Fruit fly (Drosophila melanogaster) Kc167 (cell line): ENCODE data around the gene CG16965.
"Not testable (repeated sequence)": the region's sequence is repeated elsewhere in the genome, so short reads cannot be mapped to it uniquely, and the experiment has no call there.

Source experiments
- Myc ChIP-seq: fragments of >200 bp; optimal IDR thresholded peaks from 2 replicates; lab custom pipeline; 2017; ENCODE audit warnings: missing external identifiers
- Sin3A ChIP-seq: fragments of >200 bp; optimal IDR thresholded peaks from 2 replicates; lab custom pipeline; 2018; ENCODE audit warnings: missing external identifiers
- h ChIP-seq: fragments of >200 bp; optimal IDR thresholded peaks from 3 replicates; lab custom pipeline; 2018; ENCODE audit warnings: missing external identifiers
- insv ChIP-seq: fragments of >200 bp; optimal IDR thresholded peaks from 3 replicates; lab custom pipeline; 2018; ENCODE audit warnings: missing external identifiers
- psq ChIP-seq: fragments of >200 bp; optimal IDR thresholded peaks from 2 replicates; lab custom pipeline; 2017; ENCODE audit warnings: missing external identifiers
- ttk ChIP-seq: sonication (Bioruptor generic); optimal IDR thresholded peaks from 2 replicates; lab custom pipeline; 2017; ENCODE audit warnings: missing external identifiers

The CG16965 gene

dm6 chr2L:11980075-11980474 lies 1.3 kb upstream of the CG16965 start:
- no peak for TF ChIP-seq Sin3A (lab: Kevin White, UChicago)
- TF ChIP-seq Myc: no peak
- no peak for TF ChIP-seq h (lab: Kevin White, UChicago)
- TF ChIP-seq psq: no peak
- no peak for TF ChIP-seq ttk

- TF ChIP-seq ttk (no peak), Myc (no peak), psq (no peak), h (lab: Kevin White, UChicago) (no peak), Sin3A (lab: Kevin White, UChicago) (no peak), insv (no peak)
These were observed 6.6 kb downstream of the CG16965 start, which contains the start of the genes CG6686 and CG34163 for dm6 chr2L:11987945-11988344. Gene CG6686 (minus strand): TSS chr2L:11988039. Gene CG34163 (plus strand): TSS chr2L:11988270.

- TF ChIP-seq Sin3A (lab: Kevin White, UChicago): no peak
- TF ChIP-seq Myc: no peak
- TF ChIP-seq ttk: peak; percentile 93
These were observed 7.8 kb downstream of the CG16965 start for dm6 chr2L:11989210-11989609.

- TF ChIP-seq Sin3A (lab: Kevin White, UChicago) (no peak), Myc (no peak)
These were observed 8.3 kb downstream of the CG16965 start, which contains the start of the genes zuc and dgt2 for dm6 chr2L:11989729-11990128. Gene zuc (minus strand): TSS chr2L:11989882. Gene dgt2 (plus strand): TSS chr2L:11989936.

- no peak for TF ChIP-seq psq
- no peak for TF ChIP-seq insv
- no peak for TF ChIP-seq h (lab: Kevin White, UChicago)
- no peak for TF ChIP-seq Myc
- TF ChIP-seq Sin3A (lab: Kevin White, UChicago): no peak
- no peak for TF ChIP-seq ttk
These were observed 9.2 kb downstream of the CG16965 start, which contains the start of gene escl for dm6 chr2L:11990458-11991065. Gene escl (plus strand): TSS chr2L:11990927.

dm6 chr2L:11992602-11993001 lies 11.2 kb downstream of the CG16965 start, which contains the start of gene Ada1-2:
Gene Ada1-2 (plus strand): TSS chr2L:11992902.
- TF ChIP-seq Myc; Sin3A (lab: Kevin White, UChicago); insv: not testable (repeated sequence)

- TF ChIP-seq ttk; h (lab: Kevin White, UChicago); psq: not testable (repeated sequence)
These were observed 14.0 kb downstream of the CG16965 start, which contains the start of the genes CG18789 and Qtzl for dm6 chr2L:11995332-11995790. Gene CG18789 (minus strand): TSS chr2L:11995432. Gene Qtzl (plus strand): TSS chr2L:11995740.

dm6 chr2L:11996509-11996908 lies 15.1 kb downstream of the CG16965 start, which contains the start of gene Ada1-1:
Gene Ada1-1 (plus strand): TSS chr2L:11996809.
- TF ChIP-seq Sin3A (lab: Kevin White, UChicago); ttk; h (lab: Kevin White, UChicago): not testable (repeated sequence)

- TF ChIP-seq insv; Myc; h (lab: Kevin White, UChicago): not testable (repeated sequence)
These were observed 17.9 kb downstream of the CG16965 start, which contains the start of the genes CG18787 and Nfs1 for dm6 chr2L:11999240-11999704. Gene CG18787 (minus strand): TSS chr2L:11999340. Gene Nfs1 (plus strand): TSS chr2L:11999654.

dm6 chr2L:12001132-12001531 lies 19.7 kb downstream of the CG16965 start:
- TF ChIP-seq Sin3A (lab: Kevin White, UChicago): no peak
- no peak for TF ChIP-seq psq
- TF ChIP-seq insv: no peak
- TF ChIP-seq h (lab: Kevin White, UChicago): no peak
- no peak for TF ChIP-seq ttk
- TF ChIP-seq Myc: no peak

- TF ChIP-seq Sin3A (lab: Kevin White, UChicago): no peak
- no peak for TF ChIP-seq psq
- TF ChIP-seq h (lab: Kevin White, UChicago): no peak
- TF ChIP-seq ttk: no peak
- no peak for TF ChIP-seq insv
- no peak for TF ChIP-seq Myc
These were observed 20.7 kb downstream of the CG16965 start, which contains the start of gene Hacd1 for dm6 chr2L:12002051-12002450. Gene Hacd1 (minus strand): TSS chr2L:12002266.

- TF ChIP-seq psq (no peak), Myc (no peak), Sin3A (lab: Kevin White, UChicago) (no peak)
These were observed 21.8 kb downstream of the CG16965 start for dm6 chr2L:12002922-12003791.

dm6 chr2L:12003792-12004210 lies 22.4 kb downstream of the CG16965 start:
- no peak for TF ChIP-seq Sin3A (lab: Kevin White, UChicago)
- TF ChIP-seq psq: no peak
